Fruit fly (Drosophila melanogaster) whole organism, embryonic: ENCODE data around the gene GCS2beta.
A peak's percentile ranks its signal among the peaks of the same experiment; 100 is the strongest.

Experiments used
- BtbVII ChIP-seq: fragments of 200-800 bp; sonication (Bioruptor generic); optimal IDR thresholded peaks from 3 replicates; lab custom pipeline; 2017; ENCODE audit warnings: missing biosample characterization, mild to moderate bottlenecking, missing genetic modification characterization
- CG10267 ChIP-seq: fragments of 200-800 bp; sonication (Bioruptor generic); optimal IDR thresholded peaks from 2 replicates; lab custom pipeline; 2018; ENCODE audit warnings: missing biosample characterization, mild to moderate bottlenecking, missing genetic modification characterization, moderate library complexity
- CG10431 ChIP-seq: fragments of 200-800 bp; sonication (Bioruptor generic); optimal IDR thresholded peaks from 3 replicates; lab custom pipeline; 2018; ENCODE audit warnings: missing biosample characterization, mild to moderate bottlenecking, missing genetic modification characterization
- CG10979 ChIP-seq: fragments of 200-800 bp; sonication (Bioruptor generic); optimal IDR thresholded peaks from 2 replicates; lab custom pipeline; 2018; ENCODE audit warnings: missing biosample characterization, mild to moderate bottlenecking, missing genetic modification characterization, moderate library complexity
- CG11398 ChIP-seq: fragments of 200-800 bp; sonication (Bioruptor generic); optimal IDR thresholded peaks from 2 replicates; lab custom pipeline; 2016; ENCODE audit warnings: missing biosample characterization, missing genetic modification characterization
- CG12299 ChIP-seq: fragments of 200-800 bp; sonication (Bioruptor generic); optimal IDR thresholded peaks from 2 replicates; lab custom pipeline; 2018; ENCODE audit warnings: missing biosample characterization, mild to moderate bottlenecking, missing genetic modification characterization
- CG12769 ChIP-seq: fragments of 200-800 bp; sonication (Bioruptor generic); optimal IDR thresholded peaks from 2 replicates; lab custom pipeline; 2019; ENCODE audit warnings: missing biosample characterization, mild to moderate bottlenecking, missing genetic modification characterization, moderate library complexity
- CG12942 ChIP-seq: fragments of 200-800 bp; sonication (Bioruptor generic); optimal IDR thresholded peaks from 3 replicates; lab custom pipeline; 2016; ENCODE audit warnings: missing biosample characterization, missing genetic modification characterization
- CG13894 ChIP-seq: fragments of 200-800 bp; sonication (Bioruptor generic); optimal IDR thresholded peaks from 3 replicates; lab custom pipeline; 2018; ENCODE audit warnings: missing biosample characterization, mild to moderate bottlenecking, missing genetic modification characterization, moderate library complexity
- CG14860 ChIP-seq: fragments of 200-800 bp; sonication (Bioruptor generic); IDR thresholded peaks from 3 replicates; pipeline ENCODE4 v1.3.6; 2022; ENCODE audit warnings: missing biosample characterization, missing genetic modification characterization; ENCODE audit not compliant: partially characterized antibody
- CG15479 ChIP-seq: fragments of 200-800 bp; sonication (Bioruptor generic); optimal IDR thresholded peaks from 3 replicates; lab custom pipeline; 2019; ENCODE audit warnings: missing biosample characterization, mild to moderate bottlenecking, missing genetic modification characterization, moderate library complexity
- CG18262 ChIP-seq: fragments of 200-800 bp; optimal IDR thresholded peaks from 3 replicates; lab custom pipeline; 2019; ENCODE audit warnings: missing biosample characterization, mild to moderate bottlenecking, missing genetic modification characterization, moderate library complexity
- CG18764 ChIP-seq: fragments of 200-800 bp; sonication (Bioruptor generic); optimal IDR thresholded peaks from 3 replicates; lab custom pipeline; 2016; ENCODE audit warnings: missing biosample characterization, missing genetic modification characterization
- CG2116 ChIP-seq: fragments of 200-800 bp; sonication (Bioruptor generic); optimal IDR thresholded peaks from 3 replicates; lab custom pipeline; 2018; ENCODE audit warnings: missing biosample characterization, mild to moderate bottlenecking, missing genetic modification characterization
- CG43689 ChIP-seq: fragments of 200-800 bp; sonication (Bioruptor generic); IDR thresholded peaks from 2 replicates; pipeline ENCODE4 v1.3.6; 2022; ENCODE audit warnings: missing biosample characterization, missing genetic modification characterization
- CG6272 ChIP-seq: fragments of 200-800 bp; sonication (Bioruptor generic); IDR thresholded peaks from 2 replicates; pipeline ENCODE4 v1.3.6; 2022; ENCODE audit warnings: missing biosample characterization, missing genetic modification characterization
- CG7556 ChIP-seq: fragments of 200-800 bp; sonication (Bioruptor generic); optimal IDR thresholded peaks from 2 replicates; lab custom pipeline; 2017; ENCODE audit warnings: missing biosample characterization, mild to moderate bottlenecking, missing genetic modification characterization
- CG7839 ChIP-seq: fragments of 200-800 bp; sonication (Bioruptor generic); optimal IDR thresholded peaks from 3 replicates; lab custom pipeline; 2018; ENCODE audit warnings: missing biosample characterization, mild to moderate bottlenecking, missing genetic modification characterization, moderate library complexity
- D ChIP-seq, 2 experiments: fragments of 200-800 bp in 1 of 2; fragments of >200 bp in 1 of 2; sonication (Bioruptor generic) in 1 of 2; optimal IDR thresholded peaks; 2 replicates in 1 of 2; 3 replicates in 1 of 2; lab custom pipeline; 2017; ENCODE audit warnings: mild to moderate bottlenecking in 1 of 2, missing biosample characterization in 1 of 2, missing genetic modification characterization in 1 of 2, missing genetic modification reagents in 1 of 2
- Dref ChIP-seq: fragments of 200-800 bp; sonication (Bioruptor generic); IDR thresholded peaks from 2 replicates; pipeline ENCODE4 v1.3.6; 2022; ENCODE audit warnings: missing biosample characterization, missing genetic modification characterization
- Ets65A ChIP-seq: fragments of 200-800 bp; sonication (Bioruptor generic); peaks from one replicate; lab custom pipeline; 2016; ENCODE audit warnings: missing biosample characterization, missing genetic modification characterization
- Fer2 ChIP-seq: fragments of 200-800 bp; sonication (Bioruptor generic); optimal IDR thresholded peaks from 2 replicates; lab custom pipeline; 2018; ENCODE audit warnings: missing biosample characterization, mild to moderate bottlenecking, missing genetic modification characterization, moderate library complexity
- Fer3 ChIP-seq: fragments of 200-800 bp; sonication (Bioruptor generic); optimal IDR thresholded peaks from 2 replicates; lab custom pipeline; 2018; ENCODE audit warnings: missing biosample characterization, mild to moderate bottlenecking, missing genetic modification characterization, moderate library complexity
- Gsc ChIP-seq: fragments of 200-800 bp; sonication (Bioruptor generic); IDR thresholded peaks from 2 replicates; pipeline ENCODE4 v1.3.6; 2022; ENCODE audit warnings: missing biosample characterization, missing genetic modification characterization
- Hmx ChIP-seq: fragments of 200-800 bp; sonication (Bioruptor generic); optimal IDR thresholded peaks from 2 replicates; lab custom pipeline; 2016; ENCODE audit warnings: missing biosample characterization, missing genetic modification characterization
- Hr78 ChIP-seq, 2 experiments: fragments of 200-800 bp in 1 of 2; fragments of >200 bp in 1 of 2; sonication (Bioruptor generic) in 1 of 2; optimal IDR thresholded peaks; 2 replicates each; lab custom pipeline; 2017 to 2019; ENCODE audit warnings: missing biosample characterization in 2 of 2, missing genetic modification characterization in 2 of 2, mild to moderate bottlenecking in 1 of 2, moderate library complexity in 1 of 2
- Kr ChIP-seq: fragments of 200-800 bp; sonication (Bioruptor generic); optimal IDR thresholded peaks from 2 replicates; lab custom pipeline; 2017; ENCODE audit warnings: missing biosample characterization, mild to moderate bottlenecking, missing genetic modification characterization
- Mad ChIP-seq: fragments of 200-800 bp; sonication (Bioruptor generic); optimal IDR thresholded peaks from 2 replicates; lab custom pipeline; 2016; ENCODE audit warnings: missing biosample characterization, missing genetic modification characterization
- Myb ChIP-seq: fragments of 200-800 bp; sonication (Bioruptor generic); optimal IDR thresholded peaks from 2 replicates; lab custom pipeline; 2016; ENCODE audit warnings: missing biosample characterization, missing genetic modification characterization
- NFAT ChIP-seq: fragments of 200-800 bp; sonication (Bioruptor generic); IDR thresholded peaks from 2 replicates; pipeline ENCODE4 v1.3.6; 2022; ENCODE audit warnings: missing biosample characterization, missing genetic modification characterization
- Poxn ChIP-seq: fragments of 200-800 bp; sonication (Bioruptor generic); IDR thresholded peaks from 2 replicates; pipeline ENCODE4 v1.3.6; 2022; ENCODE audit warnings: missing biosample characterization, missing genetic modification characterization
- Spps ChIP-seq: fragments of 200-800 bp; sonication (Bioruptor generic); optimal IDR thresholded peaks from 2 replicates; lab custom pipeline; 2018; ENCODE audit warnings: missing biosample characterization, mild to moderate bottlenecking, missing genetic modification characterization
- Xrp1 ChIP-seq: fragments of 200-800 bp; sonication (Bioruptor generic); IDR thresholded peaks from 2 replicates; pipeline ENCODE4 v1.3.6; 2022; ENCODE audit warnings: missing biosample characterization, missing genetic modification characterization
- ara ChIP-seq: fragments of 200-800 bp; sonication (Bioruptor generic); IDR thresholded peaks from 2 replicates; pipeline ENCODE4 v1.3.6; 2022; ENCODE audit warnings: missing biosample characterization, missing genetic modification characterization
- br ChIP-seq: fragments of >200 bp; optimal IDR thresholded peaks from 2 replicates; lab custom pipeline; 2017
- chif ChIP-seq, 2 experiments: fragments of 200-800 bp; sonication (Bioruptor generic); optimal IDR thresholded peaks; 3 replicates each; lab custom pipeline; 2016; ENCODE audit warnings: missing biosample characterization in 2 of 2, missing genetic modification characterization in 2 of 2
- hb ChIP-seq: fragments of 200-800 bp; sonication (Bioruptor generic); IDR thresholded peaks from 3 replicates; pipeline ENCODE4 v1.3.6; 2022; ENCODE audit warnings: missing biosample characterization, missing genetic modification characterization; ENCODE audit not compliant: partially characterized antibody
- hbn ChIP-seq: fragments of 200-800 bp; sonication (Bioruptor generic); IDR thresholded peaks from 2 replicates; pipeline ENCODE4 v1.3.6; 2022; ENCODE audit warnings: missing biosample characterization, missing genetic modification characterization; ENCODE audit not compliant: partially characterized antibody
- jumu ChIP-seq: fragments of 200-800 bp; sonication (Bioruptor generic); optimal IDR thresholded peaks from 3 replicates; lab custom pipeline; 2016; ENCODE audit warnings: missing biosample characterization, missing genetic modification characterization
- klu ChIP-seq: fragments of 200-800 bp; sonication (Bioruptor generic); IDR thresholded peaks from 2 replicates; pipeline ENCODE4 v1.3.6; 2022; ENCODE audit warnings: missing biosample characterization, missing genetic modification characterization
- lov ChIP-seq, 2 experiments: fragments of 200-800 bp in 1 of 2; fragments of >200 bp in 1 of 2; sonication (Bioruptor generic) in 1 of 2; IDR thresholded peaks in 1 of 2; optimal IDR thresholded peaks in 1 of 2; 2 replicates in 1 of 2; 3 replicates in 1 of 2; pipeline versions ENCODE4 v1.3.6 to Lab custom; 2017 to 2022; ENCODE audit warnings: missing biosample characterization in 1 of 2, missing genetic modification characterization in 1 of 2
- mld ChIP-seq: fragments of 200-800 bp; sonication (Bioruptor generic); IDR thresholded peaks from 3 replicates; pipeline ENCODE4 v1.3.6; 2022; ENCODE audit warnings: missing biosample characterization, missing genetic modification characterization; ENCODE audit not compliant: partially characterized antibody
- nmo ChIP-seq: fragments of 200-800 bp; sonication (Bioruptor generic); optimal IDR thresholded peaks from 2 replicates; lab custom pipeline; 2018; ENCODE audit warnings: missing biosample characterization, mild to moderate bottlenecking, missing genetic modification characterization, moderate library complexity
- peb ChIP-seq: fragments of 200-800 bp; sonication (Bioruptor generic); IDR thresholded peaks from 2 replicates; pipeline ENCODE4 v1.3.6; 2022; ENCODE audit warnings: missing biosample characterization, missing genetic modification characterization
- ssp ChIP-seq: fragments of 200-800 bp; sonication (Bioruptor generic); IDR thresholded peaks from 2 replicates; pipeline ENCODE4 v1.3.6; 2022; ENCODE audit warnings: missing biosample characterization, missing genetic modification characterization
- tgo ChIP-seq: fragments of 200-800 bp; sonication (Bioruptor generic); IDR thresholded peaks from 3 replicates; pipeline ENCODE4 v1.3.6; 2022; ENCODE audit warnings: missing biosample characterization, missing genetic modification characterization
- wdn ChIP-seq: fragments of 200-800 bp; sonication (Bioruptor generic); IDR thresholded peaks from 2 replicates; pipeline ENCODE4 v1.3.6; 2022; ENCODE audit warnings: missing biosample characterization, missing genetic modification characterization

GCS2beta gene

dm6 chr2L:17514090-17514715, 30.1 kb upstream of the GCS2beta start (continued):
- peak; percentile 88 for TF ChIP-seq Fer2
- TF ChIP-seq NFAT (GFP tag; lab: Robert Waterston, UW) = peak; percentile 49
- TF ChIP-seq Fer3 = peak; percentile 87
- TF ChIP-seq Gsc (GFP tag; lab: Robert Waterston, UW) = peak; percentile 69
- peak; percentile 95 for TF ChIP-seq Xrp1 (GFP tag; lab: Robert Waterston, UW)
- TF ChIP-seq, all 482 proteins: peak for 379

dm6 chr2L:17500946-17501451, 16.9 kb upstream of the GCS2beta start, which contains the start of the genes mEFTs and Dhc36C:
mEFTs (minus strand) TSS chr2L:17501106.
Dhc36C (plus strand) TSS chr2L:17501401.
- no peak for TF ChIP-seq br
- no peak for TF ChIP-seq CG10431 (GFP tag; lab: Kevin White, UChicago)
- no peak for TF ChIP-seq ara (GFP tag; lab: Robert Waterston, UW)
- no peak for TF ChIP-seq D (optimal IDR thresholded peaks at IDR 0.05; lab: Kevin White, UChicago)
- no peak for TF ChIP-seq D (GFP tag; optimal IDR thresholded peaks at IDR 0.05; lab: Kevin White, UChicago)
- no peak for TF ChIP-seq CG12769
- TF ChIP-seq BtbVII (GFP tag; lab: Kevin White, UChicago) = no peak
- peak; percentile 57; the same call in 1 of the 3 replicates for TF ChIP-seq mld
- no peak for TF ChIP-seq CG10979 (tag; lab: Kevin White, UChicago)
- peak; percentile 60 for TF ChIP-seq hbn (GFP tag; lab: Robert Waterston, UW)
- no peak for TF ChIP-seq Mad (GFP tag; lab: Kevin White, UChicago)
- no peak for TF ChIP-seq Kr (GFP tag; lab: Kevin White, UChicago)
- TF ChIP-seq klu (GFP tag; lab: Robert Waterston, UW) = no peak
- TF ChIP-seq CG2116 = peak; percentile 63
- TF ChIP-seq Poxn (GFP tag; lab: Robert Waterston, UW) = no peak
- TF ChIP-seq ssp (GFP tag; lab: Robert Waterston, UW) = no peak
- TF ChIP-seq wdn (GFP tag; lab: Robert Waterston, UW) = no peak
- peak; percentile 35 for TF ChIP-seq Ets65A
- no peak for TF ChIP-seq CG7556 (GFP tag; lab: Kevin White, UChicago)
- TF ChIP-seq Dref (GFP tag; lab: Robert Waterston, UW) = peak; percentile 83
- TF ChIP-seq tgo = no peak
- TF ChIP-seq CG18262 (tag; lab: Kevin White, UChicago) = no peak
- TF ChIP-seq CG43689 (GFP tag; lab: Robert Waterston, UW) = no peak
- TF ChIP-seq CG6272 = no peak
- TF ChIP-seq peb (GFP tag; lab: Robert Waterston, UW) = no peak
- TF ChIP-seq hb (GFP tag; lab: Robert Waterston, UW) = peak; percentile 74; the same call in 2 of the 3 replicates
- no peak for TF ChIP-seq CG11398 (GFP tag; lab: Kevin White, UChicago)
- no peak for TF ChIP-seq CG12942
- TF ChIP-seq CG15479 = peak; percentile 77
- no peak for TF ChIP-seq CG18764 (GFP tag; lab: Kevin White, UChicago)
- TF ChIP-seq chif (GFP tag; optimal IDR thresholded peaks at IDR 0.05; lab: Kevin White, UChicago) = no peak
- no peak for TF ChIP-seq CG7839 (tag; lab: Kevin White, UChicago)
- no peak for TF ChIP-seq Hmx (GFP tag; lab: Kevin White, UChicago)
- TF ChIP-seq CG10267 (tag; lab: Kevin White, UChicago) = peak; percentile 87
- no peak for TF ChIP-seq Spps (tag; lab: Kevin White, UChicago)
- peak; percentile 72 for TF ChIP-seq CG14860
- TF ChIP-seq CG13894 (tag; lab: Kevin White, UChicago) = no peak
- TF ChIP-seq Myb (GFP tag; lab: Kevin White, UChicago) = peak; percentile 66
- TF ChIP-seq Hr78 (GFP tag; optimal IDR thresholded peaks at IDR 0.05; lab: Kevin White, UChicago) = no peak
- TF ChIP-seq lov (optimal IDR thresholded peaks at IDR 0.05; lab: Kevin White, UChicago) = no peak
- TF ChIP-seq lov (GFP tag; IDR thresholded peaks at IDR 0.05; lab: Robert Waterston, UW) = no peak
- TF ChIP-seq nmo (GFP tag; lab: Kevin White, UChicago) = peak; percentile 42
- no peak for TF ChIP-seq jumu (GFP tag; lab: Kevin White, UChicago)
- no peak for TF ChIP-seq CG12299
